Worm (Caenorhabditis elegans) whole organism, L4 larva: ENCODE data around the gene Y54G2A.37.

ENCODE experiments used
- R02D3.7 ChIP-seq: fragments of 150-350 bp; sonication (generic microtip); optimal IDR thresholded peaks from 3 replicates; lab custom pipeline; 2014; ENCODE audit warnings: missing biosample characterization, missing genetic modification characterization
- attf-4 ChIP-seq: sonication (generic microtip); optimal IDR thresholded peaks from 3 replicates; lab custom pipeline; 2017; ENCODE audit warnings: missing biosample characterization, missing genetic modification characterization
- ceh-32 ChIP-seq: sonication (generic microtip); optimal IDR thresholded peaks from 2 replicates; lab custom pipeline; 2016; ENCODE audit warnings: mild to moderate bottlenecking, missing genetic modification characterization, missing compliant biosample characterization; ENCODE audit not compliant: poor library complexity
- ceh-62 ChIP-seq: sonication (generic microtip); optimal IDR thresholded peaks from 2 replicates; lab custom pipeline; 2017; ENCODE audit warnings: missing biosample characterization, missing genetic modification characterization
- hlh-30 ChIP-seq: sonication (generic microtip); optimal IDR thresholded peaks from 2 replicates; lab custom pipeline; 2017; ENCODE audit warnings: antibody characterized with exemption, mild to moderate bottlenecking, missing genetic modification characterization, missing compliant biosample characterization; ENCODE audit not compliant: insufficient read depth
- hmg-1.1 ChIP-seq: fragments of 200-800 bp; sonication (Bioruptor generic); IDR thresholded peaks from 2 replicates; pipeline ENCODE4 v1.3.6; 2022; ENCODE audit warnings: missing genetic modification reagents, missing genetic modification characterization, missing compliant biosample characterization
- jun-1 ChIP-seq: fragments of 150-350 bp; optimal IDR thresholded peaks from 2 replicates; lab custom pipeline; 2014; ENCODE audit warnings: missing biosample characterization, missing genetic modification reagents, missing genetic modification characterization
- mdl-1 ChIP-seq, 2 experiments: fragments of 150-350 bp in 1 of 2; sonication (generic microtip) in 1 of 2; optimal IDR thresholded peaks; 2 replicates each; lab custom pipeline; 2014 to 2017; ENCODE audit warnings: missing biosample characterization in 2 of 2, missing genetic modification characterization in 2 of 2
- mxl-2 ChIP-seq: fragments of 200-800 bp; sonication (Bioruptor generic); conservative IDR thresholded peaks from 2 replicates; pipeline ENCODE4 v1.3.6; 2022; ENCODE audit warnings: missing genetic modification reagents, missing genetic modification characterization, missing compliant biosample characterization
- rbr-2 ChIP-seq: sonication (generic microtip); optimal IDR thresholded peaks from 2 replicates; lab custom pipeline; 2016; ENCODE audit warnings: missing genotype, missing genetic modification characterization, missing compliant biosample characterization
- zip-2 ChIP-seq: fragments of 150-350 bp; optimal IDR thresholded peaks from 2 replicates; lab custom pipeline; 2014; ENCODE audit warnings: missing biosample characterization, missing genetic modification characterization
- ztf-11 ChIP-seq: fragments of 150-350 bp; optimal IDR thresholded peaks from 2 replicates; lab custom pipeline; 2014; ENCODE audit warnings: missing biosample characterization, missing genetic modification characterization
- ztf-7 ChIP-seq: fragments of 150-350 bp; optimal IDR thresholded peaks from 2 replicates; lab custom pipeline; 2014; ENCODE audit warnings: missing biosample characterization, missing genetic modification characterization

The Y54G2A.37 gene

ce11 chrIV:2864743-2865142 lies 44.2 kb downstream of the Y54G2A.37 start, which contains the start of gene Y54G2A.16:
Y54G2A.16 (minus strand) TSS chrIV:2864843.
- no peak for TF ChIP-seq ceh-32 (tag; lab: Kevin White, UChicago)
- TF ChIP-seq mxl-2 (GFP tag; lab: Robert Waterston, UW) = no peak
- no peak for TF ChIP-seq hmg-1.1
- no peak for TF ChIP-seq hlh-30 (tag; lab: Kevin White, UChicago)
- no peak for TF ChIP-seq R02D3.7 (tag; lab: Kevin White, UChicago)
- no peak for TF ChIP-seq ceh-62
- TF ChIP-seq attf-4 (tag; lab: Kevin White, UChicago) = no peak
- no peak for TF ChIP-seq zip-2 (tag; lab: Kevin White, UChicago)
- TF ChIP-seq ztf-11 = no peak
- no peak for TF ChIP-seq rbr-2
- no peak for TF ChIP-seq mdl-1 (tag; optimal IDR thresholded peaks at IDR 0.05; lab: Kevin White, UChicago)
- no peak for TF ChIP-seq jun-1 (tag; lab: Kevin White, UChicago)
- no peak for TF ChIP-seq ztf-7
- TF ChIP-seq, all 104 proteins: peak for 0
